Fruit fly (Drosophila melanogaster) whole organism, embryonic: ENCODE data around the gene CG4953.

Experiments used
- CG10147 ChIP-seq: fragments of 200-800 bp; sonication (Bioruptor generic); optimal IDR thresholded peaks from 2 replicates; lab custom pipeline; 2019; ENCODE audit warnings: missing biosample characterization, mild to moderate bottlenecking, missing genetic modification characterization, moderate library complexity
- CG10979 ChIP-seq: fragments of 200-800 bp; sonication (Bioruptor generic); optimal IDR thresholded peaks from 2 replicates; lab custom pipeline; 2018; ENCODE audit warnings: missing biosample characterization, mild to moderate bottlenecking, missing genetic modification characterization, moderate library complexity
- CG12236 ChIP-seq: fragments of 200-800 bp; sonication (Bioruptor generic); optimal IDR thresholded peaks from 2 replicates; lab custom pipeline; 2016; ENCODE audit warnings: missing biosample characterization, missing genetic modification characterization
- CG13287 ChIP-seq: fragments of 200-800 bp; sonication (Bioruptor generic); IDR thresholded peaks from 2 replicates; pipeline ENCODE4 v1.3.6; 2022; ENCODE audit warnings: missing biosample characterization, missing genetic modification characterization; ENCODE audit not compliant: partially characterized antibody
- CG14050 ChIP-seq: fragments of 200-800 bp; sonication (Bioruptor generic); IDR thresholded peaks from 3 replicates; pipeline ENCODE4 v1.3.6; 2022; ENCODE audit warnings: missing biosample characterization, missing genetic modification characterization
- CG1603 ChIP-seq: fragments of 200-800 bp; sonication (Bioruptor generic); optimal IDR thresholded peaks from 2 replicates; lab custom pipeline; 2019; ENCODE audit warnings: missing biosample characterization, mild to moderate bottlenecking, missing genetic modification characterization, moderate library complexity
- CG16813 ChIP-seq: fragments of 200-800 bp; sonication (Bioruptor generic); IDR thresholded peaks from 3 replicates; pipeline ENCODE4 v1.3.6; 2022; ENCODE audit warnings: missing biosample characterization, missing genetic modification characterization; ENCODE audit not compliant: partially characterized antibody
- CG17829 ChIP-seq: fragments of 200-800 bp; optimal IDR thresholded peaks from 2 replicates; lab custom pipeline; 2019; ENCODE audit warnings: missing biosample characterization, mild to moderate bottlenecking, missing genetic modification characterization, moderate library complexity
- CG1792 ChIP-seq: fragments of 200-800 bp; sonication (Bioruptor generic); optimal IDR thresholded peaks from 2 replicates; lab custom pipeline; 2016; ENCODE audit warnings: missing biosample characterization, missing genetic modification characterization
- CG2116 ChIP-seq: fragments of 200-800 bp; sonication (Bioruptor generic); optimal IDR thresholded peaks from 3 replicates; lab custom pipeline; 2018; ENCODE audit warnings: missing biosample characterization, mild to moderate bottlenecking, missing genetic modification characterization
- CG2712 ChIP-seq: fragments of 200-800 bp; optimal IDR thresholded peaks from 3 replicates; lab custom pipeline; 2019; ENCODE audit warnings: missing biosample characterization, mild to moderate bottlenecking, missing genetic modification characterization, moderate library complexity
- CG6765 ChIP-seq: fragments of 200-800 bp; sonication (Bioruptor generic); optimal IDR thresholded peaks from 3 replicates; lab custom pipeline; 2017; ENCODE audit warnings: missing biosample characterization, mild to moderate bottlenecking, missing genetic modification characterization
- CG6791 ChIP-seq: fragments of 200-800 bp; sonication (Bioruptor generic); IDR thresholded peaks from 3 replicates; pipeline ENCODE4 v1.3.6; 2022; ENCODE audit warnings: missing biosample characterization, missing genetic modification characterization; ENCODE audit not compliant: partially characterized antibody
- CG9797 ChIP-seq: fragments of 200-800 bp; sonication (Bioruptor generic); optimal IDR thresholded peaks from 3 replicates; lab custom pipeline; 2018; ENCODE audit warnings: missing biosample characterization, mild to moderate bottlenecking, missing genetic modification characterization
- D19A ChIP-seq: fragments of 200-800 bp; optimal IDR thresholded peaks from 3 replicates; lab custom pipeline; 2019; ENCODE audit warnings: missing biosample characterization, mild to moderate bottlenecking, missing genetic modification characterization, moderate library complexity
- Dfd ChIP-seq, 2 experiments: fragments of >200 bp; optimal IDR thresholded peaks; 2 replicates each; lab custom pipeline; 2017; ENCODE audit warnings: missing biosample characterization in 2 of 2, missing genetic modification characterization in 2 of 2
- Dref ChIP-seq: fragments of 200-800 bp; sonication (Bioruptor generic); IDR thresholded peaks from 2 replicates; pipeline ENCODE4 v1.3.6; 2022; ENCODE audit warnings: missing biosample characterization, missing genetic modification characterization
- Gsc ChIP-seq: fragments of 200-800 bp; sonication (Bioruptor generic); IDR thresholded peaks from 2 replicates; pipeline ENCODE4 v1.3.6; 2022; ENCODE audit warnings: missing biosample characterization, missing genetic modification characterization
- Lhr ChIP-seq: fragments of 200-800 bp; sonication (Bioruptor generic); optimal IDR thresholded peaks from 3 replicates; lab custom pipeline; 2017; ENCODE audit warnings: mild to moderate bottlenecking, missing biosample characterization, missing genetic modification reagents, missing genetic modification characterization
- Lpt ChIP-seq: fragments of >200 bp; optimal IDR thresholded peaks from 2 replicates; lab custom pipeline; 2018; ENCODE audit warnings: missing biosample characterization, missing genetic modification characterization
- Neu2 ChIP-seq: fragments of 200-800 bp; sonication (Bioruptor generic); optimal IDR thresholded peaks from 3 replicates; lab custom pipeline; 2016; ENCODE audit warnings: missing biosample characterization, missing genetic modification characterization, borderline replicate concordance
- Optix ChIP-seq: fragments of 200-800 bp; sonication (Bioruptor generic); IDR thresholded peaks from 3 replicates; pipeline ENCODE4 v1.3.6; 2022; ENCODE audit warnings: missing biosample characterization, missing genetic modification characterization
- PHDP ChIP-seq: fragments of 200-800 bp; sonication (Bioruptor generic); optimal IDR thresholded peaks from 3 replicates; lab custom pipeline; 2018; ENCODE audit warnings: missing biosample characterization, mild to moderate bottlenecking, missing genetic modification characterization, moderate library complexity
- Scr ChIP-seq: fragments of 200-800 bp; sonication (Bioruptor generic); IDR thresholded peaks from 2 replicates; pipeline ENCODE4 v1.3.6; 2022; ENCODE audit warnings: missing biosample characterization, missing genetic modification characterization; ENCODE audit not compliant: partially characterized antibody
- Sox100B ChIP-seq: fragments of 200-800 bp; sonication (Bioruptor generic); optimal IDR thresholded peaks from 3 replicates; lab custom pipeline; 2018; ENCODE audit warnings: missing biosample characterization, mild to moderate bottlenecking, missing genetic modification characterization
- Ssrp ChIP-seq: fragments of 200-800 bp; sonication (Bioruptor generic); optimal IDR thresholded peaks from 2 replicates; lab custom pipeline; 2018; ENCODE audit warnings: missing biosample characterization, mild to moderate bottlenecking, missing genetic modification characterization, moderate library complexity
- YL-1 ChIP-seq: fragments of 200-800 bp; sonication (Bioruptor generic); optimal IDR thresholded peaks from 3 replicates; lab custom pipeline; 2017; ENCODE audit warnings: missing biosample characterization, mild to moderate bottlenecking, missing genetic modification characterization
- abd-A ChIP-seq: fragments of 200-800 bp; sonication (Bioruptor generic); optimal IDR thresholded peaks from 3 replicates; lab custom pipeline; 2019; ENCODE audit warnings: missing biosample characterization, mild to moderate bottlenecking, missing genetic modification characterization, moderate library complexity
- ac ChIP-seq: fragments of 200-800 bp; sonication (Bioruptor generic); optimal IDR thresholded peaks from 3 replicates; lab custom pipeline; 2017; ENCODE audit warnings: missing biosample characterization, mild to moderate bottlenecking, missing genetic modification characterization
- bowl ChIP-seq: fragments of 200-800 bp; sonication (Bioruptor generic); IDR thresholded peaks from 2 replicates; pipeline ENCODE4 v1.3.6; 2022; ENCODE audit warnings: missing biosample characterization, missing genetic modification characterization
- br ChIP-seq: fragments of >200 bp; optimal IDR thresholded peaks from 2 replicates; lab custom pipeline; 2017
- bsh ChIP-seq, 2 experiments: fragments of 200-800 bp; sonication (Bioruptor generic); optimal IDR thresholded peaks; 2 replicates each; lab custom pipeline; 2017 to 2018; ENCODE audit warnings: mild to moderate bottlenecking in 2 of 2, missing biosample characterization in 2 of 2, missing genetic modification characterization in 2 of 2, moderate library complexity in 1 of 2
- chinmo ChIP-seq: fragments of 200-800 bp; sonication (Bioruptor generic); IDR thresholded peaks from 4 replicates; pipeline ENCODE4 v1.3.6; 2022; ENCODE audit warnings: missing biosample characterization, missing genetic modification characterization; ENCODE audit not compliant: partially characterized antibody
- chn ChIP-seq: fragments of 200-800 bp; sonication (Bioruptor generic); optimal IDR thresholded peaks from 2 replicates; lab custom pipeline; 2016; ENCODE audit warnings: missing biosample characterization, missing genetic modification characterization
- exex ChIP-seq: fragments of 200-800 bp; sonication (Bioruptor generic); optimal IDR thresholded peaks from 4 replicates; lab custom pipeline; 2018; ENCODE audit warnings: missing biosample characterization, mild to moderate bottlenecking, missing genetic modification characterization, moderate library complexity
- grau ChIP-seq: fragments of 200-800 bp; optimal IDR thresholded peaks from 3 replicates; lab custom pipeline; 2019; ENCODE audit warnings: missing biosample characterization, mild to moderate bottlenecking, missing genetic modification characterization, moderate library complexity
- gro ChIP-seq: fragments of 200-800 bp; sonication (Bioruptor generic); optimal IDR thresholded peaks from 2 replicates; lab custom pipeline; 2016; ENCODE audit warnings: missing biosample characterization, missing genetic modification characterization
- knrl ChIP-seq: fragments of 200-800 bp; sonication (Bioruptor generic); IDR thresholded peaks from 3 replicates; pipeline ENCODE4 v1.3.6; 2022; ENCODE audit warnings: missing biosample characterization, missing genetic modification characterization; ENCODE audit not compliant: partially characterized antibody
- org-1 ChIP-seq: fragments of 200-800 bp; sonication (Bioruptor generic); optimal IDR thresholded peaks from 2 replicates; lab custom pipeline; 2017; ENCODE audit warnings: missing biosample characterization, missing genetic modification characterization
- phol ChIP-seq: fragments of 200-800 bp; sonication (Bioruptor generic); optimal IDR thresholded peaks from 3 replicates; lab custom pipeline; 2018; ENCODE audit warnings: missing biosample characterization, mild to moderate bottlenecking, missing genetic modification characterization, moderate library complexity
- pzg ChIP-seq: fragments of 200-800 bp; sonication (Bioruptor generic); optimal IDR thresholded peaks from 3 replicates; lab custom pipeline; 2018; ENCODE audit warnings: missing biosample characterization, mild to moderate bottlenecking, missing genetic modification characterization, moderate library complexity
- row ChIP-seq: fragments of 200-800 bp; sonication (Bioruptor generic); IDR thresholded peaks from 3 replicates; pipeline ENCODE4 v1.3.6; 2022; ENCODE audit warnings: missing biosample characterization, missing genetic modification characterization
- sens ChIP-seq: fragments of 200-800 bp; sonication (Bioruptor generic); peaks from one replicate; lab custom pipeline; 2016; ENCODE audit warnings: missing biosample characterization, missing genetic modification characterization
- shn ChIP-seq: fragments of 200-800 bp; sonication (Bioruptor generic); optimal IDR thresholded peaks from 3 replicates; lab custom pipeline; 2016; ENCODE audit warnings: missing biosample characterization, missing genetic modification characterization
- sisA ChIP-seq: fragments of 200-800 bp; sonication (Bioruptor generic); IDR thresholded peaks from 2 replicates; pipeline ENCODE4 v1.3.6; 2022; ENCODE audit warnings: missing biosample characterization, missing genetic modification characterization
- sqz ChIP-seq: fragments of 200-800 bp; sonication (Bioruptor generic); optimal IDR thresholded peaks from 3 replicates; lab custom pipeline; 2018; ENCODE audit warnings: missing biosample characterization, mild to moderate bottlenecking, missing genetic modification characterization
- stwl ChIP-seq: fragments of 200-800 bp; sonication (Bioruptor generic); optimal IDR thresholded peaks from 3 replicates; lab custom pipeline; 2018; ENCODE audit warnings: missing biosample characterization, mild to moderate bottlenecking, missing genetic modification characterization, moderate library complexity
- tna ChIP-seq: fragments of 200-800 bp; sonication (Bioruptor generic); IDR thresholded peaks from 2 replicates; pipeline ENCODE4 v1.3.6; 2022; ENCODE audit warnings: missing biosample characterization, missing genetic modification characterization; ENCODE audit not compliant: partially characterized antibody
- trh ChIP-seq: fragments of 200-800 bp; sonication (Bioruptor generic); optimal IDR thresholded peaks from 2 replicates; lab custom pipeline; 2016; ENCODE audit warnings: missing biosample characterization, missing genetic modification characterization
- unc-4 ChIP-seq: fragments of 200-800 bp; sonication (Bioruptor generic); IDR thresholded peaks from 2 replicates; pipeline ENCODE4 v1.3.6; 2022; ENCODE audit warnings: missing biosample characterization, missing genetic modification characterization; ENCODE audit not compliant: partially characterized antibody
- yki ChIP-seq: fragments of >200 bp; optimal IDR thresholded peaks from 3 replicates; lab custom pipeline; 2018

CG4953 gene

dm6 chr2L:10230455-10230854, 36.0 kb upstream of the CG4953 start (continued):
- no peak for TF ChIP-seq grau (tag; lab: Kevin White, UChicago)
- no peak for TF ChIP-seq CG1792 (GFP tag; lab: Kevin White, UChicago)
- no peak for TF ChIP-seq Dfd (GFP tag; optimal IDR thresholded peaks at IDR 0.05; lab: Kevin White, UChicago)
- TF ChIP-seq CG6765 = no peak
- TF ChIP-seq bsh (GFP tag; optimal IDR thresholded peaks at IDR 0.05; lab: Kevin White, UChicago) = no peak
- peak; percentile 46; the same call in 1 of the 2 replicates for TF ChIP-seq tna (GFP tag; lab: Robert Waterston, UW)
- no peak for TF ChIP-seq D19A
- peak; percentile 60; the same call in 2 of the 3 replicates for TF ChIP-seq CG6791
- TF ChIP-seq CG2712 = no peak
- no peak for TF ChIP-seq CG12236 (GFP tag; lab: Kevin White, UChicago)
- peak; percentile 13 for TF ChIP-seq pzg (GFP tag; lab: Kevin White, UChicago)
- peak; percentile 11 for TF ChIP-seq stwl (tag; lab: Kevin White, UChicago)
- TF ChIP-seq bowl (GFP tag; lab: Robert Waterston, UW) = no peak
- no peak for TF ChIP-seq gro (GFP tag; lab: Kevin White, UChicago)
- no peak for TF ChIP-seq CG17829 (tag; lab: Kevin White, UChicago)
- peak; percentile 36; the same call in 2 of the 3 replicates for TF ChIP-seq row (GFP tag; lab: Robert Waterston, UW)
- TF ChIP-seq CG10979 = no peak
- TF ChIP-seq Ssrp (tag; lab: Kevin White, UChicago) = no peak
- peak; percentile 99 for TF ChIP-seq phol
- TF ChIP-seq Lhr (GFP tag; lab: Kevin White, UChicago) = peak; percentile 32
- no peak for TF ChIP-seq org-1 (GFP tag; lab: Kevin White, UChicago)
- peak; percentile 41 for TF ChIP-seq sens
- peak; percentile 64 for TF ChIP-seq Scr
- no peak for TF ChIP-seq YL-1 (GFP tag; lab: Kevin White, UChicago)
- TF ChIP-seq ac (GFP tag; lab: Kevin White, UChicago) = no peak
- no peak for TF ChIP-seq exex (tag; lab: Kevin White, UChicago)
- TF ChIP-seq CG14050 (GFP tag; lab: Robert Waterston, UW) = no peak
- peak; percentile 96 for TF ChIP-seq Neu2 (GFP tag; lab: Kevin White, UChicago)
- TF ChIP-seq Gsc (GFP tag; lab: Robert Waterston, UW) = no peak
- no peak for TF ChIP-seq sisA (GFP tag; lab: Robert Waterston, UW)
- no peak for TF ChIP-seq br (lab: Kevin White, UChicago)
- no peak for TF ChIP-seq Sox100B (GFP tag; lab: Kevin White, UChicago)
- TF ChIP-seq CG2116 (GFP tag; lab: Kevin White, UChicago) = peak; percentile 24
- TF ChIP-seq abd-A = no peak
- TF ChIP-seq yki (lab: Kevin White, UChicago) = no peak
- TF ChIP-seq CG10147 = no peak
- TF ChIP-seq shn (GFP tag; lab: Kevin White, UChicago) = no peak
- peak; percentile 60; the same call in 1 of the 2 replicates for TF ChIP-seq unc-4 (GFP tag; lab: Robert Waterston, UW)
- TF ChIP-seq sqz (GFP tag; lab: Kevin White, UChicago) = peak; percentile 40
- TF ChIP-seq Dref (GFP tag; lab: Robert Waterston, UW) = peak; percentile 55
- peak; percentile 42; the same call in 1 of the 3 replicates for TF ChIP-seq knrl
- TF ChIP-seq CG13287 (GFP tag; lab: Robert Waterston, UW) = peak; percentile 64
- TF ChIP-seq Lpt (GFP tag; lab: Kevin White, UChicago) = no peak
- TF ChIP-seq CG9797 (GFP tag; lab: Kevin White, UChicago) = peak; percentile 28
- TF ChIP-seq chn = no peak
- TF ChIP-seq PHDP (tag; lab: Kevin White, UChicago) = no peak
- no peak for TF ChIP-seq trh (GFP tag; lab: Kevin White, UChicago)
- TF ChIP-seq CG16813 = peak; percentile 62; the same call in 2 of the 3 replicates
- TF ChIP-seq chinmo (GFP tag; lab: Robert Waterston, UW) = no peak
- TF ChIP-seq Optix (GFP tag; lab: Robert Waterston, UW) = no peak
- TF ChIP-seq CG1603 (tag; lab: Kevin White, UChicago) = peak; percentile 7
